Worm (Caenorhabditis elegans) whole organism, L1 larva: ENCODE results near the gene his-73.

Experiments
- C04F5.9 ChIP-seq: sonication (generic microtip); optimal IDR thresholded peaks from 2 replicates; lab custom pipeline; 2016; ENCODE audit warnings: missing genetic modification characterization, missing compliant biosample characterization
- F16B12.6 ChIP-seq: fragments of 150-350 bp; optimal IDR thresholded peaks from 2 replicates; lab custom pipeline; 2014; ENCODE audit warnings: missing biosample characterization, missing genetic modification characterization
- Y116A8C.19 ChIP-seq: sonication (generic microtip); optimal IDR thresholded peaks from 2 replicates; lab custom pipeline; 2016; ENCODE audit warnings: missing compliant biosample characterization, missing genetic modification characterization, borderline replicate concordance
- aha-1 ChIP-seq: fragments of 150-350 bp; optimal IDR thresholded peaks from 2 replicates; lab custom pipeline; 2014; ENCODE audit warnings: missing biosample characterization, missing genetic modification characterization
- aly-2 ChIP-seq: fragments of 150-350 bp; optimal IDR thresholded peaks from 2 replicates; lab custom pipeline; 2014; ENCODE audit warnings: missing biosample characterization, missing genetic modification characterization
- ama-1 ChIP-seq: fragments of 150-350 bp; optimal IDR thresholded peaks from 2 replicates; lab custom pipeline; 2014
- blmp-1 ChIP-seq: fragments of 150-350 bp; optimal IDR thresholded peaks from 2 replicates; lab custom pipeline; 2014; ENCODE audit warnings: missing biosample characterization, missing genetic modification characterization
- ceh-63 ChIP-seq: fragments of 200-800 bp; sonication (Bioruptor generic); optimal IDR thresholded peaks from 2 replicates; lab custom pipeline; 2018; ENCODE audit warnings: mild to moderate bottlenecking, missing genetic modification characterization, missing compliant biosample characterization
- ceh-82 ChIP-seq, 3 experiments: fragments of 150-350 bp in 1 of 3; sonication (generic microtip) in 2 of 3; optimal IDR thresholded peaks; 2 replicates each; lab custom pipeline; 2014 to 2017; ENCODE audit warnings: missing biosample characterization in 3 of 3, missing genetic modification characterization in 3 of 3
- ceh-88 ChIP-seq: fragments of 200-800 bp; sonication (Bioruptor generic); IDR thresholded peaks from 2 replicates; pipeline ENCODE4 v1.3.6; 2022; ENCODE audit warnings: missing genetic modification characterization, missing compliant biosample characterization
- dpl-1 ChIP-seq, 3 experiments: fragments of 150-350 bp in 2 of 3; sonication (generic microtip) in 1 of 3; optimal IDR thresholded peaks; 2 replicates each; lab custom pipeline; 2014 to 2017; ENCODE audit warnings: missing biosample characterization in 3 of 3, missing genetic modification characterization in 3 of 3, missing genetic modification reagents in 3 of 3
- dsc-1 ChIP-seq: sonication (generic microtip); optimal IDR thresholded peaks from 2 replicates; lab custom pipeline; 2016; ENCODE audit warnings: mild to moderate bottlenecking, missing genetic modification characterization, missing compliant biosample characterization
- efl-3 ChIP-seq: fragments of 200-800 bp; sonication (Bioruptor generic); optimal IDR thresholded peaks from 2 replicates; lab custom pipeline; 2018; ENCODE audit warnings: mild to moderate bottlenecking, missing genetic modification characterization, missing compliant biosample characterization
- elt-3 ChIP-seq, 6 experiments: fragments of 150-350 bp in 1 of 6; sonication (generic microtip); optimal IDR thresholded peaks; 2 replicates each; lab custom pipeline; 2017 to 2018; ENCODE audit warnings: missing biosample characterization in 6 of 6, missing genetic modification characterization in 6 of 6, inconsistent platforms in 1 of 6
- hlh-17 ChIP-seq: fragments of 200-800 bp; sonication (Bioruptor generic); optimal IDR thresholded peaks from 2 replicates; lab custom pipeline; 2018; ENCODE audit warnings: missing genetic modification characterization, mild to moderate bottlenecking, missing compliant biosample characterization, moderate library complexity, borderline replicate concordance
- hpl-2 ChIP-seq: fragments of 150-350 bp; optimal IDR thresholded peaks from 2 replicates; lab custom pipeline; 2014; ENCODE audit warnings: missing biosample characterization, missing genetic modification reagents, missing genetic modification characterization
- irx-1 ChIP-seq: sonication (generic microtip); optimal IDR thresholded peaks from 2 replicates; lab custom pipeline; 2016; ENCODE audit warnings: missing genetic modification characterization, missing compliant biosample characterization
- jun-1 ChIP-seq: fragments of 150-350 bp; optimal IDR thresholded peaks from 2 replicates; lab custom pipeline; 2014; ENCODE audit warnings: missing biosample characterization, missing genetic modification reagents, missing genetic modification characterization
- lin-13 ChIP-seq: fragments of 150-350 bp; optimal IDR thresholded peaks from 2 replicates; lab custom pipeline; 2014; ENCODE audit warnings: missing biosample characterization, missing genetic modification reagents, missing genetic modification characterization
- lin-14 ChIP-seq: fragments of 200-800 bp; sonication (Bioruptor generic); optimal IDR thresholded peaks from 2 replicates; lab custom pipeline; 2018; ENCODE audit warnings: mild to moderate bottlenecking, missing genetic modification characterization, moderate library complexity, missing compliant biosample characterization
- lin-15B ChIP-seq: fragments of 150-350 bp; sonication (generic microtip); optimal IDR thresholded peaks from 3 replicates; lab custom pipeline; 2014; ENCODE audit warnings: missing biosample characterization, missing genetic modification characterization
- lin-35 ChIP-seq, 2 experiments: fragments of 150-350 bp; optimal IDR thresholded peaks; 2 replicates each; lab custom pipeline; 2014; ENCODE audit warnings: missing biosample characterization in 2 of 2, missing genetic modification characterization in 2 of 2, missing genetic modification reagents in 2 of 2
- lsy-2 ChIP-seq, 2 experiments: fragments of 150-350 bp; optimal IDR thresholded peaks; 2 replicates each; lab custom pipeline; 2014; ENCODE audit warnings: missing biosample characterization in 2 of 2, missing genetic modification characterization in 2 of 2
- mab-9 ChIP-seq: fragments of 200-800 bp; sonication (Bioruptor generic); IDR thresholded peaks from 2 replicates; pipeline ENCODE4 v1.3.6; 2022; ENCODE audit warnings: missing genetic modification reagents, missing genetic modification characterization, missing compliant biosample characterization
- mdl-1 ChIP-seq, 2 experiments: fragments of 150-350 bp; optimal IDR thresholded peaks; 2 replicates each; lab custom pipeline; 2014 to 2017; ENCODE audit warnings: missing biosample characterization in 2 of 2, missing genetic modification characterization in 2 of 2, inconsistent platforms in 1 of 2
- mep-1 ChIP-seq: fragments of 150-350 bp; optimal IDR thresholded peaks from 2 replicates; lab custom pipeline; 2014; ENCODE audit warnings: missing biosample characterization, missing genetic modification characterization
- nhr-19 ChIP-seq: fragments of 200-800 bp; sonication (Bioruptor generic); conservative IDR thresholded peaks from 2 replicates; pipeline ENCODE4 v1.3.6; 2022; ENCODE audit warnings: missing genetic modification characterization, missing compliant biosample characterization
- nhr-20 ChIP-seq: sonication (generic microtip); optimal IDR thresholded peaks from 2 replicates; lab custom pipeline; 2016; ENCODE audit warnings: mild to moderate bottlenecking, missing genetic modification characterization, missing compliant biosample characterization
- nhr-237 ChIP-seq: fragments of 150-350 bp; optimal IDR thresholded peaks from 2 replicates; lab custom pipeline; 2014; ENCODE audit warnings: missing biosample characterization, missing genetic modification characterization
- nhr-47 ChIP-seq: sonication (generic microtip); optimal IDR thresholded peaks from 2 replicates; lab custom pipeline; 2016; ENCODE audit warnings: mild to moderate bottlenecking, missing genetic modification characterization, moderate library complexity, missing compliant biosample characterization
- nhr-77 ChIP-seq: fragments of 150-350 bp; optimal IDR thresholded peaks from 2 replicates; lab custom pipeline; 2014; ENCODE audit warnings: missing biosample characterization, missing genetic modification characterization
- nhr-84 ChIP-seq: sonication (generic microtip); optimal IDR thresholded peaks from 2 replicates; lab custom pipeline; 2017; ENCODE audit warnings: missing biosample characterization, missing genetic modification characterization
- nhr-85 ChIP-seq: sonication (generic microtip); peaks from one replicate; lab custom pipeline; 2016; ENCODE audit warnings: missing genetic modification characterization, inconsistent platforms, missing compliant biosample characterization
- nhr-90 ChIP-seq: sonication (generic microtip); optimal IDR thresholded peaks from 2 replicates; lab custom pipeline; 2016; ENCODE audit warnings: mild to moderate bottlenecking, missing genetic modification characterization, missing compliant biosample characterization; ENCODE audit not compliant: poor library complexity
- pag-3 ChIP-seq: sonication (generic microtip); optimal IDR thresholded peaks from 2 replicates; lab custom pipeline; 2017; ENCODE audit warnings: missing genetic modification characterization, mild to moderate bottlenecking, missing compliant biosample characterization, antibody characterized with exemption, borderline replicate concordance; ENCODE audit not compliant: insufficient read depth
- pax-3 ChIP-seq: fragments of 200-800 bp; sonication (Bioruptor generic); optimal IDR thresholded peaks from 2 replicates; lab custom pipeline; 2018; ENCODE audit warnings: mild to moderate bottlenecking, missing genetic modification characterization, moderate library complexity, missing compliant biosample characterization
- pqm-1 ChIP-seq: sonication (generic microtip); optimal IDR thresholded peaks from 3 replicates; lab custom pipeline; 2017; ENCODE audit warnings: missing biosample characterization, missing genetic modification characterization
- rnt-1 ChIP-seq: sonication (generic microtip); optimal IDR thresholded peaks from 2 replicates; lab custom pipeline; 2016; ENCODE audit warnings: mild to moderate bottlenecking, missing genetic modification characterization, moderate library complexity, missing compliant biosample characterization
- skn-1 ChIP-seq: fragments of 150-350 bp; optimal IDR thresholded peaks from 2 replicates; lab custom pipeline; 2014; ENCODE audit warnings: missing biosample characterization, missing genetic modification characterization
- snpc-4 ChIP-seq: fragments of 150-350 bp; optimal IDR thresholded peaks from 2 replicates; lab custom pipeline; 2014; ENCODE audit warnings: missing biosample characterization, missing genetic modification characterization
- snu-23 ChIP-seq: sonication (generic microtip); optimal IDR thresholded peaks from 2 replicates; lab custom pipeline; 2016; ENCODE audit warnings: missing genetic modification characterization, missing compliant biosample characterization
- sox-4 ChIP-seq: sonication (generic microtip); optimal IDR thresholded peaks from 2 replicates; lab custom pipeline; 2016; ENCODE audit warnings: missing genetic modification characterization, missing compliant biosample characterization
- sptf-1 ChIP-seq: fragments of 150-350 bp; optimal IDR thresholded peaks from 2 replicates; lab custom pipeline; 2014; ENCODE audit warnings: missing biosample characterization, missing genetic modification characterization
- unc-30 ChIP-seq: sonication (generic microtip); optimal IDR thresholded peaks from 2 replicates; lab custom pipeline; 2017; ENCODE audit warnings: missing biosample characterization, missing genetic modification characterization
- unc-86 ChIP-seq: sonication (generic microtip); optimal IDR thresholded peaks from 2 replicates; lab custom pipeline; 2016; ENCODE audit warnings: missing genetic modification characterization, missing compliant biosample characterization
- unc-98 ChIP-seq: fragments of 200-800 bp; sonication (Bioruptor generic); IDR thresholded peaks from 2 replicates; pipeline ENCODE4 v1.3.6; 2022; ENCODE audit warnings: missing genetic modification characterization, missing compliant biosample characterization
- xbp-1 ChIP-seq: sonication (generic microtip); optimal IDR thresholded peaks from 2 replicates; lab custom pipeline; 2016; ENCODE audit warnings: missing genetic modification characterization, missing compliant biosample characterization
- zag-1 ChIP-seq: fragments of 150-350 bp; optimal IDR thresholded peaks from 2 replicates; lab custom pipeline; 2014; ENCODE audit warnings: missing biosample characterization, missing genetic modification characterization
- ztf-11 ChIP-seq, 2 experiments: sonication (generic microtip); optimal IDR thresholded peaks; 2 replicates each; lab custom pipeline; 2016 to 2017; ENCODE audit warnings: missing genetic modification characterization in 2 of 2, missing biosample characterization in 1 of 2, missing compliant biosample characterization in 1 of 2
- ztf-4 ChIP-seq: fragments of 150-350 bp; optimal IDR thresholded peaks from 2 replicates; lab custom pipeline; 2014; ENCODE audit warnings: missing biosample characterization, missing genetic modification characterization

his-73 gene

DNA sequence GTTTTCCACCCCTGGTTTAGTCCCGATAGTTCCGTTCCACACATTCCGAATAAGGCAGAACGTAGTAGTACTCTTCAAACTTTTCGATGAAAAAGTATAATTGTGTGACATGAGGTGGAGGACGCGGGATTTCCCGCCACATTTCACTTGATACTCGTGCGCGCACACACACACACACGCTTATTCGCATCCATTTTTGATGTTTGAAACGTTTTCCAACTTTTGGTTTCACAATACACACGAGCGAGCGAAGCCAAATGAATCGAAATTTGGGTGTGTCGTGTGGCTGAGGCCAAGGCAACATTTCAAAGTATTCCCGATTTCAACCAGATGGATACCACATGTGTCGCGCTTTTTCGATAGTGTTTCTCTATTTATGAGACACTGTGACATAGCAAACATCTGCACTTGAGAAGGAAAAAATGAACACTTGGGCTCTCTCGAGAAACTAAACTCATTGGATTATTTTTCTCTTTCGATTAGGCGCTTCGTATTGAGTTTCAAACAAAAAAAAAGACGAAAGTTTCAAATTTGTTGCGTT, 10.1 kb downstream of the his-73 start (continued):
- no peak for TF ChIP-seq pax-3
- no peak for TF ChIP-seq mab-9
- TF ChIP-seq ceh-82 (tag; optimal IDR thresholded peaks at IDR 0.05; lab: Kevin White, UChicago): no peak
- TF ChIP-seq F16B12.6: no peak
- TF ChIP-seq Y116A8C.19 (tag; lab: Kevin White, UChicago): no peak
- TF ChIP-seq mep-1 (tag; lab: Kevin White, UChicago): no peak
- TF ChIP-seq ceh-63 (GFP tag; lab: Kevin White, UChicago): no peak
- TF ChIP-seq efl-3: no peak
- peak; percentile 30 for TF ChIP-seq nhr-85 (tag; lab: Kevin White, UChicago)
- no peak for TF ChIP-seq hlh-17
- TF ChIP-seq nhr-90 (tag; lab: Kevin White, UChicago): no peak
- no peak for TF ChIP-seq ztf-4 (tag; lab: Kevin White, UChicago)
- peak in 1 of 2 experiments; percentile 17 for TF ChIP-seq lin-35 (GFP tag; optimal IDR thresholded peaks at IDR 0.05; lab: Kevin White, UChicago)
- peak; percentile 44 for TF ChIP-seq snu-23 (GFP tag; lab: Kevin White, UChicago)
- TF ChIP-seq pag-3 (tag; lab: Kevin White, UChicago): no peak
- no peak for TF ChIP-seq zag-1
- TF ChIP-seq skn-1: no peak
- no peak for TF ChIP-seq pqm-1 (tag; lab: Kevin White, UChicago)
- no peak for TF ChIP-seq rnt-1 (tag; lab: Kevin White, UChicago)
- TF ChIP-seq nhr-20 (tag; lab: Kevin White, UChicago): no peak

DNA sequence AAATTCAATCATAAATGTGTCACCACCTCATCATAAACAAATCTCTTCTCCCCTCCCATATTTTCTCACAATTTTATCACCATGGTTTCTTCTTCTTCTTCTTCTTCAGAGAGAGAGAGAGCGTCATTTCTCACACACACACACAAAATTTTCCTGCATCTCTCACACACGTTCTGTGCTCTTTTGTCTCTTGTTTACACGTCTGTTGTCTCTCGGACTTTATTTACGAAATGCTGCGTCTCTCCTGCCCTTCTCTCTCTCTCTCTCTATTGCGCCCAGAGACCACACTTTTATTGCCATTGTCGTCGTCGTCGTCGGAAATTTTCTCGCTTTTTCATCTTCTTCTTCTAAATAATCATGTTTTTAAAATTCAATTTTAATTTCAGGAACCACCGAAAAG, 11.7 kb downstream of the his-73 start, which contains the start of gene lec-1:
TSS of gene lec-1 (plus strand) at position 387 of the 400 bp plus-strand sequence.
- TF ChIP-seq lin-13 (no peak), nhr-84 (tag; lab: Kevin White, UChicago) (no peak), mdl-1 (tag; optimal IDR thresholded peaks at IDR 0.05; lab: Kevin White, UChicago) (peak in 1 of 2 experiments; percentile 18), mep-1 (tag; lab: Kevin White, UChicago) (peak; percentile 8), rnt-1 (tag; lab: Kevin White, UChicago) (peak; percentile 65), pqm-1 (tag; lab: Kevin White, UChicago) (no peak), lsy-2 (tag; optimal IDR thresholded peaks at IDR 0.05; lab: Kevin White, UChicago) (peak; percentile 16 to 73), dpl-1 (GFP tag; optimal IDR thresholded peaks at IDR 0.05; lab: Kevin White, UChicago) (peak; percentile 9 to 32 (median 16)), ztf-4 (tag; lab: Kevin White, UChicago) (no peak), nhr-19 (GFP tag; lab: Robert Waterston, UW) (no peak; the same call in 1 of the 2 replicates), nhr-77 (peak; percentile 67), blmp-1 (peak; percentile 41), irx-1 (peak; percentile 14), elt-3 (tag; optimal IDR thresholded peaks at IDR 0.05; lab: Kevin White, UChicago) (no peak), sptf-1 (tag; lab: Kevin White, UChicago) (no peak), aly-2 (tag; lab: Kevin White, UChicago) (peak; percentile 14), xbp-1 (tag; lab: Kevin White, UChicago) (no peak), lin-35 (GFP tag; optimal IDR thresholded peaks at IDR 0.05; lab: Kevin White, UChicago) (peak; percentile 49 to 52), lin-15B (no peak), unc-86 (tag; lab: Kevin White, UChicago) (peak; percentile 13), unc-30 (tag; lab: Kevin White, UChicago) (no peak), snpc-4 (tag; lab: Kevin White, UChicago) (no peak), ceh-63 (GFP tag; lab: Kevin White, UChicago) (no peak), F16B12.6 (no peak), nhr-20 (tag; lab: Kevin White, UChicago) (peak; percentile 60), hpl-2 (GFP tag; lab: Kevin White, UChicago) (no peak), nhr-237 (tag; lab: Kevin White, UChicago) (no peak), zag-1 (peak; percentile 15), ceh-82 (tag; optimal IDR thresholded peaks at IDR 0.05; lab: Kevin White, UChicago) (peak in 2 of 3 experiments; percentile 9 to 69), mab-9 (no peak), aha-1 (tag; lab: Kevin White, UChicago) (no peak), ceh-88 (no peak), pax-3 (no peak), dsc-1 (peak; percentile 58), jun-1 (tag; lab: Kevin White, UChicago) (peak; percentile 8), ztf-11 (tag; optimal IDR thresholded peaks at IDR 0.05; lab: Kevin White, UChicago) (no peak), ama-1 (lab: Kevin White, UChicago) (no peak), nhr-47 (tag; lab: Kevin White, UChicago) (peak; percentile 55), unc-98 (GFP tag; lab: Robert Waterston, UW) (no peak), sox-4 (tag; lab: Kevin White, UChicago) (no peak), lin-14 (GFP tag; lab: Kevin White, UChicago) (peak; percentile 90), C04F5.9 (tag; lab: Kevin White, UChicago) (no peak)
